Fruit fly (Drosophila melanogaster): ENCODE measurements around the gene CG2202.

Gene CG2202

dm6 chrX:10846972-10847435 lies 1.6 kb upstream of the CG2202 start, which contains the start of gene sbr (continued):
- TF ChIP-seq CG42726 (GFP tag; IDR thresholded peaks at IDR 0.05; ENCODE audit: partially characterized antibody) (peak; percentile 59; the same call in 1 of the 2 replicates), p53 (GFP tag; optimal IDR thresholded peaks at IDR 0.05) (no peak)

- TF ChIP-seq CG8924 (tag; optimal IDR thresholded peaks at IDR 0.05) (no peak), Dad (GFP tag; optimal IDR thresholded peaks at IDR 0.05) (no peak), ap (GFP tag; IDR thresholded peaks at IDR 0.05) (no peak), ro (GFP tag; IDR thresholded peaks at IDR 0.05) (no peak), gfzf (GFP tag; optimal IDR thresholded peaks at IDR 0.05) (no peak), phol (tag; optimal IDR thresholded peaks at IDR 0.05) (no peak), esg (GFP tag; conservative IDR thresholded peaks at IDR 0.05) (no peak), hbn (GFP tag; IDR thresholded peaks at IDR 0.05; ENCODE audit: partially characterized antibody) (no peak), inv (GFP tag; IDR thresholded peaks at IDR 0.05; ENCODE audit: partially characterized antibody) (no peak), CG13287 (GFP tag; IDR thresholded peaks at IDR 0.05; ENCODE audit: partially characterized antibody) (no peak), Drgx (GFP tag; IDR thresholded peaks at IDR 0.05) (no peak), chm (GFP tag; IDR thresholded peaks at IDR 0.05) (no peak), Chrac-16 (GFP tag; optimal IDR thresholded peaks at IDR 0.05) (no peak)
Measured at dm6 chrX:10847436-10847446, 1.3 kb upstream of the CG2202 start, which contains the start of gene Pgls. TSS of gene Pgls (plus strand) at chrX:10847438.

DNA sequence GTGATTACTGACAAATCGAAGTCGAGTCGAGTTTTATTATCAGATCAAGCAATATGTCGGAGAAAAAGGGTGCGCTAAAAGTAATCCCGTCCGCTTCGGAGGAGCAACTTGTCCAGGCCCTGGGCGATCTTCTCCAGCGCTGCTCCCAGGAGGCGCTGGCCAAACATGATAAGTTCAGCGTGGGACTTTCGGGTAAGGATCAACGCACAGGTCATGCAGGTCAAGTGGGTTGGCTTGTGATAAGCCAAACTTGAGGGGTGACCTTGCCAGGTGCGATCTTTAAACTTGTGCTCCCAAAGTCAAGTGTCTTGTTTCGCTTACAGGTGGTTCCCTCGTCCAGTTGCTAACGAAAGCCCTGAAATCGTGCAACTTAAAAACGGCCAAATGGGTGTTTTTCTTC lies 1.1 kb upstream of the CG2202 start:
- no peak for TF ChIP-seq ham (GFP tag; IDR thresholded peaks at IDR 0.05)
- TF ChIP-seq CG13287 (GFP tag; IDR thresholded peaks at IDR 0.05; ENCODE audit: partially characterized antibody) = no peak
- TF ChIP-seq CG17186 (GFP tag; optimal IDR thresholded peaks at IDR 0.05) = no peak
- no peak for TF ChIP-seq Dref (GFP tag; IDR thresholded peaks at IDR 0.05)
- no peak for TF ChIP-seq CG11723 (GFP tag; optimal IDR thresholded peaks at IDR 0.05)
- no peak for TF ChIP-seq CG13894 (tag; optimal IDR thresholded peaks at IDR 0.05)
- no peak for TF ChIP-seq Lim3 (GFP tag; IDR thresholded peaks at IDR 0.05)
- TF ChIP-seq Hr78 (GFP tag; optimal IDR thresholded peaks at IDR 0.05) = peak in 1 of 2 experiments; percentile 35
- TF ChIP-seq MESR4 (GFP tag; optimal IDR thresholded peaks at IDR 0.05) = peak; percentile 7
- peak; percentile 8 for TF ChIP-seq ERR (GFP tag; optimal IDR thresholded peaks at IDR 0.05)

dm6 chrX:10854686-10855085 lies 6.1 kb downstream of the CG2202 start, which contains the start of gene feo:
TSS of gene feo (minus strand) at chrX:10854869.
- TF ChIP-seq zen (tag; optimal IDR thresholded peaks at IDR 0.05) = peak; percentile 6
- TF ChIP-seq CG2116 (GFP tag; optimal IDR thresholded peaks at IDR 0.05) = peak; percentile 67
- no peak for TF ChIP-seq fd64A (GFP tag; optimal IDR thresholded peaks at IDR 0.05)
- TF ChIP-seq CG10366 (GFP tag; IDR thresholded peaks at IDR 0.05) = no peak
- no peak for TF ChIP-seq CG10321 (GFP tag; IDR thresholded peaks at IDR 0.05)
- peak; percentile 37; the same call in 1 of the 2 replicates for TF ChIP-seq MBD-R2 (GFP tag; IDR thresholded peaks at IDR 0.05)
- TF ChIP-seq CG3847 (GFP tag; IDR thresholded peaks at IDR 0.05) = peak; percentile 56
- peak; percentile 46 for TF ChIP-seq CoRest (tag; optimal IDR thresholded peaks at IDR 0.05)
- TF ChIP-seq fd96Cb (tag; optimal IDR thresholded peaks at IDR 0.05) = no peak
- no peak for TF ChIP-seq CG8359 (GFP tag; optimal IDR thresholded peaks at IDR 0.05; ENCODE audit: borderline replicate concordance)
- TF ChIP-seq CG7372 (GFP tag; IDR thresholded peaks at IDR 0.05) = no peak
- no peak for TF ChIP-seq dati (GFP tag; IDR thresholded peaks at IDR 0.05)
- no peak for TF ChIP-seq CG31224 (GFP tag; IDR thresholded peaks at IDR 0.05)
- TF ChIP-seq Sry-δ (GFP tag; optimal IDR thresholded peaks at IDR 0.05) = peak; percentile 57
- peak; percentile 54 for TF ChIP-seq MESR4 (GFP tag; optimal IDR thresholded peaks at IDR 0.05)
- peak; percentile 95 for TF ChIP-seq Myb (GFP tag; optimal IDR thresholded peaks at IDR 0.05)
- TF ChIP-seq hth (optimal IDR thresholded peaks at IDR 0.05) = no peak
- peak; percentile 96 for TF ChIP-seq E2f2 (GFP tag; IDR thresholded peaks at IDR 0.05)
- TF ChIP-seq CG30403 (GFP tag; optimal IDR thresholded peaks at IDR 0.05) = peak; percentile 23
- TF ChIP-seq CG10209 (GFP tag; optimal IDR thresholded peaks at IDR 0.05) = no peak
- peak; percentile 78 for TF ChIP-seq pzg (GFP tag; optimal IDR thresholded peaks at IDR 0.05)
- TF ChIP-seq insv (GFP tag; optimal IDR thresholded peaks at IDR 0.05) = peak in 1 of 2 experiments; percentile 4
- TF ChIP-seq HmgZ (tag; optimal IDR thresholded peaks at IDR 0.05) = peak; percentile 27
- no peak for TF ChIP-seq Kr (GFP tag; optimal IDR thresholded peaks at IDR 0.05)
- peak; percentile 21 for TF ChIP-seq CG12659 (GFP tag; optimal IDR thresholded peaks at IDR 0.05)
- peak; percentile 29 for TF ChIP-seq CG2120 (GFP tag; optimal IDR thresholded peaks at IDR 0.05)
